Worm (Caenorhabditis elegans) whole organism, L1 larva: ENCODE results near the gene H11E01.3.

Experiments used
- F16B12.6 ChIP-seq: fragments of 150-350 bp; optimal IDR thresholded peaks from 2 replicates; lab custom pipeline; 2014; ENCODE audit warnings: missing biosample characterization, missing genetic modification characterization
- Y116A8C.19 ChIP-seq: sonication (generic microtip); optimal IDR thresholded peaks from 2 replicates; lab custom pipeline; 2016; ENCODE audit warnings: missing compliant biosample characterization, missing genetic modification characterization, borderline replicate concordance
- aly-2 ChIP-seq: fragments of 150-350 bp; optimal IDR thresholded peaks from 2 replicates; lab custom pipeline; 2014; ENCODE audit warnings: missing biosample characterization, missing genetic modification characterization
- ama-1 ChIP-seq: fragments of 150-350 bp; optimal IDR thresholded peaks from 2 replicates; lab custom pipeline; 2014
- blmp-1 ChIP-seq: fragments of 150-350 bp; optimal IDR thresholded peaks from 2 replicates; lab custom pipeline; 2014; ENCODE audit warnings: missing biosample characterization, missing genetic modification characterization
- ceh-63 ChIP-seq: fragments of 200-800 bp; sonication (Bioruptor generic); optimal IDR thresholded peaks from 2 replicates; lab custom pipeline; 2018; ENCODE audit warnings: mild to moderate bottlenecking, missing genetic modification characterization, missing compliant biosample characterization
- ceh-8 ChIP-seq: fragments of 200-800 bp; sonication (Bioruptor generic); optimal IDR thresholded peaks from 2 replicates; lab custom pipeline; 2018; ENCODE audit warnings: mild to moderate bottlenecking, missing genetic modification characterization, moderate library complexity, missing compliant biosample characterization
- dpl-1 ChIP-seq, 3 experiments: fragments of 150-350 bp in 2 of 3; sonication (generic microtip) in 1 of 3; optimal IDR thresholded peaks; 2 replicates each; lab custom pipeline; 2014 to 2017; ENCODE audit warnings: missing biosample characterization in 3 of 3, missing genetic modification characterization in 3 of 3, missing genetic modification reagents in 3 of 3
- dsc-1 ChIP-seq: sonication (generic microtip); optimal IDR thresholded peaks from 2 replicates; lab custom pipeline; 2016; ENCODE audit warnings: mild to moderate bottlenecking, missing genetic modification characterization, missing compliant biosample characterization
- efl-1 ChIP-seq, 4 experiments: fragments of 150-350 bp; optimal IDR thresholded peaks in 3 of 4; peaks in 1 of 4; 1 replicate in 1 of 4; 2 replicates in 3 of 4; lab custom pipeline; 2014; ENCODE audit warnings: missing biosample characterization in 2 of 4, missing genetic modification characterization in 2 of 4, missing genetic modification reagents in 2 of 4
- egl-27 ChIP-seq, 2 experiments: fragments of 150-350 bp in 1 of 2; sonication (generic microtip); optimal IDR thresholded peaks; 3 replicates each; lab custom pipeline; 2017 to 2018; ENCODE audit warnings: missing biosample characterization in 2 of 2, missing genetic modification characterization in 2 of 2, missing genetic modification reagents in 2 of 2
- elt-3 ChIP-seq, 6 experiments: fragments of 150-350 bp in 1 of 6; sonication (generic microtip); optimal IDR thresholded peaks; 2 replicates each; lab custom pipeline; 2017 to 2018; ENCODE audit warnings: missing biosample characterization in 6 of 6, missing genetic modification characterization in 6 of 6, inconsistent platforms in 1 of 6
- ets-5 ChIP-seq: fragments of 200-800 bp; sonication (Bioruptor generic); IDR thresholded peaks from 2 replicates; pipeline ENCODE4 v1.3.6; 2022; ENCODE audit warnings: missing genetic modification characterization, missing compliant biosample characterization
- fkh-10 ChIP-seq: sonication (generic microtip); optimal IDR thresholded peaks from 2 replicates; lab custom pipeline; 2017; ENCODE audit warnings: missing biosample characterization, missing genetic modification reagents, missing genetic modification characterization
- fos-1 ChIP-seq: fragments of 150-350 bp; optimal IDR thresholded peaks from 2 replicates; lab custom pipeline; 2014; ENCODE audit warnings: missing biosample characterization, missing genetic modification characterization
- grh-1 ChIP-seq: fragments of 200-800 bp; sonication (Bioruptor generic); IDR thresholded peaks from 2 replicates; pipeline ENCODE4 v1.3.6; 2022; ENCODE audit warnings: missing genetic modification reagents, missing genetic modification characterization, missing compliant biosample characterization
- irx-1 ChIP-seq: sonication (generic microtip); optimal IDR thresholded peaks from 2 replicates; lab custom pipeline; 2016; ENCODE audit warnings: missing genetic modification characterization, missing compliant biosample characterization
- jun-1 ChIP-seq: fragments of 150-350 bp; optimal IDR thresholded peaks from 2 replicates; lab custom pipeline; 2014; ENCODE audit warnings: missing biosample characterization, missing genetic modification reagents, missing genetic modification characterization
- mdl-1 ChIP-seq, 2 experiments: fragments of 150-350 bp; optimal IDR thresholded peaks; 2 replicates each; lab custom pipeline; 2014 to 2017; ENCODE audit warnings: missing biosample characterization in 2 of 2, missing genetic modification characterization in 2 of 2, inconsistent platforms in 1 of 2
- mef-2 ChIP-seq: fragments of 150-350 bp; optimal IDR thresholded peaks from 2 replicates; lab custom pipeline; 2014; ENCODE audit warnings: missing biosample characterization, missing genetic modification characterization
- nhr-20 ChIP-seq: sonication (generic microtip); optimal IDR thresholded peaks from 2 replicates; lab custom pipeline; 2016; ENCODE audit warnings: mild to moderate bottlenecking, missing genetic modification characterization, missing compliant biosample characterization
- nhr-237 ChIP-seq: fragments of 150-350 bp; optimal IDR thresholded peaks from 2 replicates; lab custom pipeline; 2014; ENCODE audit warnings: missing biosample characterization, missing genetic modification characterization
- rnt-1 ChIP-seq: sonication (generic microtip); optimal IDR thresholded peaks from 2 replicates; lab custom pipeline; 2016; ENCODE audit warnings: mild to moderate bottlenecking, missing genetic modification characterization, moderate library complexity, missing compliant biosample characterization
- skn-1 ChIP-seq: fragments of 150-350 bp; optimal IDR thresholded peaks from 2 replicates; lab custom pipeline; 2014; ENCODE audit warnings: missing biosample characterization, missing genetic modification characterization
- snpc-4 ChIP-seq: fragments of 150-350 bp; optimal IDR thresholded peaks from 2 replicates; lab custom pipeline; 2014; ENCODE audit warnings: missing biosample characterization, missing genetic modification characterization
- sptf-1 ChIP-seq: fragments of 150-350 bp; optimal IDR thresholded peaks from 2 replicates; lab custom pipeline; 2014; ENCODE audit warnings: missing biosample characterization, missing genetic modification characterization
- unc-30 ChIP-seq: sonication (generic microtip); optimal IDR thresholded peaks from 2 replicates; lab custom pipeline; 2017; ENCODE audit warnings: missing biosample characterization, missing genetic modification characterization
- unc-62 ChIP-seq: fragments of 150-350 bp; optimal IDR thresholded peaks from 2 replicates; lab custom pipeline; 2014; ENCODE audit warnings: missing biosample characterization, missing genetic modification reagents, missing genetic modification characterization
- unc-86 ChIP-seq: sonication (generic microtip); optimal IDR thresholded peaks from 2 replicates; lab custom pipeline; 2016; ENCODE audit warnings: missing genetic modification characterization, missing compliant biosample characterization

The H11E01.3 gene

ce11 chrX:1604606-1605005 lies at the start of gene H11E01.3:
Gene H11E01.3 (plus strand): TSS chrX:1604906.
- TF ChIP-seq grh-1 (GFP tag; lab: Robert Waterston, UW) (no peak), skn-1 (tag; lab: Kevin White, UChicago) (peak; percentile 14), dsc-1 (tag; lab: Kevin White, UChicago) (no peak), unc-86 (no peak)

ce11 chrX:1556917-1557316 lies 47.8 kb upstream of the H11E01.3 start:
- TF ChIP-seq nhr-237 (tag; lab: Kevin White, UChicago): no peak
- no peak for TF ChIP-seq nhr-20 (tag; lab: Kevin White, UChicago)
- no peak for TF ChIP-seq ceh-63 (GFP tag; lab: Kevin White, UChicago)
- no peak for TF ChIP-seq efl-1 (optimal IDR thresholded peaks at IDR 0.05; lab: Kevin White, UChicago)
- no peak for TF ChIP-seq efl-1 (GFP tag; optimal IDR thresholded peaks at IDR 0.05 in 1 of 2; lab: Kevin White, UChicago)
- no peak for TF ChIP-seq snpc-4 (tag; lab: Kevin White, UChicago)
- no peak for TF ChIP-seq fos-1 (tag; lab: Kevin White, UChicago)

ce11 chrX:1568377-1568776 lies 36.3 kb upstream of the H11E01.3 start, which contains the start of gene H02F09.3:
Gene H02F09.3 (plus strand): TSS chrX:1568677.
- TF ChIP-seq dpl-1 (GFP tag; optimal IDR thresholded peaks at IDR 0.05; lab: Kevin White, UChicago): no peak
- no peak for TF ChIP-seq irx-1 (tag; lab: Kevin White, UChicago)
- TF ChIP-seq unc-86: no peak
- no peak for TF ChIP-seq grh-1 (GFP tag; lab: Robert Waterston, UW)
- no peak for TF ChIP-seq F16B12.6 (tag; lab: Kevin White, UChicago)
- no peak for TF ChIP-seq fkh-10 (GFP tag; lab: Kevin White, UChicago)
- no peak for TF ChIP-seq snpc-4 (tag; lab: Kevin White, UChicago)
- no peak for TF ChIP-seq Y116A8C.19
- TF ChIP-seq sptf-1 (tag; lab: Kevin White, UChicago): no peak
- TF ChIP-seq mdl-1 (tag; optimal IDR thresholded peaks at IDR 0.05; lab: Kevin White, UChicago): no peak

ce11 chrX:1571949-1572348 lies 32.8 kb upstream of the H11E01.3 start, which contains the start of gene H02F09.2:
Gene H02F09.2 (plus strand): TSS chrX:1572249.
- no peak for TF ChIP-seq skn-1 (tag; lab: Kevin White, UChicago)
- TF ChIP-seq unc-30: no peak
- TF ChIP-seq ceh-8 (GFP tag; lab: Kevin White, UChicago): no peak
- no peak for TF ChIP-seq ets-5 (GFP tag; lab: Robert Waterston, UW)
- no peak for TF ChIP-seq egl-27 (tag; optimal IDR thresholded peaks at IDR 0.05; lab: Kevin White, UChicago)
- no peak for TF ChIP-seq unc-62 (GFP tag; lab: Kevin White, UChicago)

ce11 chrX:1576337-1576736 lies 28.4 kb upstream of the H11E01.3 start, which contains the start of gene wrt-9:
Gene wrt-9 (plus strand): TSS chrX:1576637.
- TF ChIP-seq jun-1 (tag; lab: Kevin White, UChicago) (no peak), mef-2 (tag; lab: Kevin White, UChicago) (no peak), aly-2 (no peak)

ce11 chrX:1578682-1579081 lies 26.0 kb upstream of the H11E01.3 start:
- TF ChIP-seq dpl-1 (GFP tag; optimal IDR thresholded peaks at IDR 0.05; lab: Kevin White, UChicago): no peak
- TF ChIP-seq egl-27 (tag; optimal IDR thresholded peaks at IDR 0.05; lab: Kevin White, UChicago): no peak
- no peak for TF ChIP-seq elt-3 (tag; optimal IDR thresholded peaks at IDR 0.05; lab: Kevin White, UChicago)
- TF ChIP-seq rnt-1: no peak
- no peak for TF ChIP-seq ceh-8 (GFP tag; lab: Kevin White, UChicago)
- peak; percentile 99 for TF ChIP-seq blmp-1 (tag; lab: Kevin White, UChicago)

ce11 chrX:1583980-1584379 lies 20.7 kb upstream of the H11E01.3 start:
- TF ChIP-seq blmp-1 (tag; lab: Kevin White, UChicago) (peak; percentile 96), ama-1 (lab: Kevin White, UChicago) (no peak)
- TF ChIP-seq, all 84 proteins: peak for 1
